Worm (Caenorhabditis elegans) whole organism, early embryonic: ENCODE results near the gene rsp-7.

Source experiments
- B0310.2 ChIP-seq: sonication (generic microtip); optimal IDR thresholded peaks from 2 replicates; lab custom pipeline; 2016; ENCODE audit warnings: mild to moderate bottlenecking, missing genetic modification characterization, missing compliant biosample characterization
- F13C5.2 ChIP-seq: sonication (generic microtip); optimal IDR thresholded peaks from 2 replicates; lab custom pipeline; 2017; ENCODE audit warnings: mild to moderate bottlenecking, missing genetic modification characterization, inconsistent platforms, missing compliant biosample characterization
- aly-1 ChIP-seq: sonication (generic microtip); optimal IDR thresholded peaks from 2 replicates; lab custom pipeline; 2016; ENCODE audit warnings: missing genetic modification characterization, missing compliant biosample characterization
- ama-1 ChIP-seq: fragments of 150-350 bp; optimal IDR thresholded peaks from 2 replicates; lab custom pipeline; 2014
- ceh-13 ChIP-seq: fragments of 200-800 bp; sonication (Bioruptor generic); optimal IDR thresholded peaks from 2 replicates; lab custom pipeline; 2018; ENCODE audit warnings: mild to moderate bottlenecking, missing genetic modification characterization, missing compliant biosample characterization
- ceh-36 ChIP-seq: sonication (generic microtip); optimal IDR thresholded peaks from 2 replicates; lab custom pipeline; 2016; ENCODE audit warnings: missing genetic modification characterization, inconsistent platforms, missing compliant biosample characterization
- ets-7 ChIP-seq: sonication (generic microtip); optimal IDR thresholded peaks from 2 replicates; lab custom pipeline; 2016; ENCODE audit warnings: missing genotype, missing genetic modification characterization, missing compliant biosample characterization
- flt-1 ChIP-seq: fragments of 200-800 bp; sonication (Bioruptor generic); IDR thresholded peaks from 2 replicates; pipeline ENCODE4 v1.3.6; 2022; ENCODE audit warnings: missing genetic modification characterization, missing compliant biosample characterization
- hmbx-1 ChIP-seq: sonication (generic microtip); optimal IDR thresholded peaks from 2 replicates; lab custom pipeline; 2016; ENCODE audit warnings: mild to moderate bottlenecking, missing genetic modification characterization, missing compliant biosample characterization
- hmg-4 ChIP-seq: fragments of 200-800 bp; sonication (Bioruptor generic); optimal IDR thresholded peaks from 2 replicates; lab custom pipeline; 2018; ENCODE audit warnings: mild to moderate bottlenecking, missing genetic modification characterization, missing compliant biosample characterization
- hnd-1 ChIP-seq: sonication (generic microtip); optimal IDR thresholded peaks from 2 replicates; lab custom pipeline; 2016; ENCODE audit warnings: missing genetic modification characterization, missing compliant biosample characterization
- pes-1 ChIP-seq: fragments of 200-800 bp; sonication (Bioruptor generic); IDR thresholded peaks from 2 replicates; pipeline ENCODE4 v1.3.6; 2022; ENCODE audit warnings: missing genetic modification reagents, missing genetic modification characterization, missing compliant biosample characterization
- scrt-1 ChIP-seq: fragments of 200-800 bp; sonication (Bioruptor generic); IDR thresholded peaks from 2 replicates; pipeline ENCODE4 v1.3.6; 2022; ENCODE audit warnings: missing genetic modification characterization, missing compliant biosample characterization
- sea-1 ChIP-seq: fragments of 200-800 bp; sonication (Bioruptor generic); conservative IDR thresholded peaks from 2 replicates; pipeline ENCODE4 v1.3.6; 2022; ENCODE audit warnings: missing genetic modification characterization, missing compliant biosample characterization
- tbx-11 ChIP-seq: fragments of 200-800 bp; sonication (Bioruptor generic); IDR thresholded peaks from 2 replicates; pipeline ENCODE4 v1.3.6; 2022; ENCODE audit warnings: missing genetic modification characterization, missing compliant biosample characterization
- tbx-37 ChIP-seq: fragments of 200-800 bp; sonication (Bioruptor generic); conservative IDR thresholded peaks from 2 replicates; pipeline ENCODE4 v1.3.6; 2022; ENCODE audit warnings: missing genetic modification reagents, missing genetic modification characterization, missing compliant biosample characterization
- tra-4 ChIP-seq: sonication (generic microtip); optimal IDR thresholded peaks from 2 replicates; lab custom pipeline; 2017; ENCODE audit warnings: missing genetic modification characterization, missing compliant biosample characterization

rsp-7 gene

DNA sequence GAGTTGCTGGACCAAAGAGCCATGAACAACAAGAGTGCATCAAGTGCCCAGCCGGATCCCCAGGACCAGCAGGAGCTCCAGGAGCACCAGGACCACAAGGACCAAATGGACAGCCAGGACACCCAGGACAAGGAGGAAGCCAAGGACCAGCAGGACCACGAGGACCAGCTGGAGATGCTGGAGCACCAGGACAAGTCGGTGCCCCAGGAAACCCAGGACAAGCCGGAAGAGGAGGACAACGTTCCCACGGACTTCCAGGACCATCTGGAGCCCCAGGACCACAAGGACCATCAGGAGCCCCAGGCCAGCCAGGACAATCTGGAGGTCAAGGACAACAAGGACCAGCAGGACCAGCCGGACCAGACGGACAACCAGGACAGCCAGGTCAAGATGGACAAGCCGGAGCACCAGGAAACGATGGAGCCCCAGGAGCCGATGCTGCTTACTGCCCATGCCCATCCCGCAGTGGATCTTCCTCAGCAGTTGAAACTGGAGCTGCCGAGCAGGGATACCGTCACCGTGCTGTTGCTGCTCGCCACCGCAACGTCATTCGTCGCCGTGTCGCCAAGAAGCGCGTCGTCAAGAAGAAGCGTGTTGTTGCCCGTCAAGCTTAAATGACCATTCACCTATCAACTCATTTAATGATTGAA is 46.5 kb downstream of the rsp-7 start:
- TF ChIP-seq B0310.2 (tag; lab: Kevin White, UChicago) (no peak), pes-1 (no peak), ets-7 (tag; lab: Kevin White, UChicago) (no peak), F13C5.2 (tag; lab: Kevin White, UChicago) (no peak)

DNA sequence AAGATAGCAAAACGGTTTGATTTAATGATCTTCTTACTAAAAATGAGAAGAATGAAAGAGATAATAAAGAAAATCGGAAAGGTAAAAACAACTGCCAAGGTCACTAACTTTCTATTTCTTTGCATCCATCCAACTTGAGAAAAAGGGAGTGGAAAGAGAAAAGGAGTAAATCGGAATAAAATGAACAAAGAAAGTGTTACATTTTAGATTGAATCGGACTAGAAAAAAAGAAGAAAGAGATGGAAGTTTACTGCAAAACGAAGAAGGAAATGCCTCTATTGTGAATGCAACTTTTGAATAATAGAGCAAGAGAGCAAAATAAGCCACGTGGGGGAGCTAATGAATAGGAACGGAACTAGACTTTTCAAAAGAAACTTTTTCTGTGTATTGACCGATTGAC is 47.0 kb downstream of the rsp-7 start:
- TF ChIP-seq pes-1: no peak
- no peak for TF ChIP-seq ceh-36 (tag; lab: Kevin White, UChicago)
- no peak for TF ChIP-seq ama-1 (lab: Kevin White, UChicago)
- TF ChIP-seq sea-1 (GFP tag; lab: Robert Waterston, UW): no peak
- TF ChIP-seq hnd-1 (tag; lab: Kevin White, UChicago): no peak
- no peak for TF ChIP-seq ets-7 (tag; lab: Kevin White, UChicago)
- TF ChIP-seq flt-1 (GFP tag; lab: Robert Waterston, UW): no peak
- no peak for TF ChIP-seq tra-4
- TF ChIP-seq tbx-37 (GFP tag; lab: Robert Waterston, UW): no peak
- TF ChIP-seq aly-1 (tag; lab: Kevin White, UChicago): no peak
- no peak for TF ChIP-seq hmg-4 (GFP tag; lab: Kevin White, UChicago)
- TF ChIP-seq ceh-13 (GFP tag; lab: Kevin White, UChicago): no peak
- TF ChIP-seq B0310.2 (tag; lab: Kevin White, UChicago): no peak
- no peak for TF ChIP-seq F13C5.2 (tag; lab: Kevin White, UChicago)
- no peak for TF ChIP-seq hmbx-1 (tag; lab: Kevin White, UChicago)
- TF ChIP-seq tbx-11 (GFP tag; lab: Robert Waterston, UW): no peak

ce11 chrII:10706901-10707300 is 47.9 kb downstream of the rsp-7 start, which contains the start of gene col-80:
TSS of gene col-80 (plus strand) at chrII:10707201.
- TF ChIP-seq hnd-1 (tag; lab: Kevin White, UChicago) (no peak), tbx-37 (GFP tag; lab: Robert Waterston, UW) (no peak), pes-1 (no peak), tbx-11 (GFP tag; lab: Robert Waterston, UW) (no peak), sea-1 (GFP tag; lab: Robert Waterston, UW) (no peak), hmbx-1 (tag; lab: Kevin White, UChicago) (no peak), hmg-4 (GFP tag; lab: Kevin White, UChicago) (no peak), ceh-13 (GFP tag; lab: Kevin White, UChicago) (no peak), aly-1 (tag; lab: Kevin White, UChicago) (no peak), scrt-1 (GFP tag; lab: Robert Waterston, UW) (no peak), ceh-36 (tag; lab: Kevin White, UChicago) (no peak), B0310.2 (tag; lab: Kevin White, UChicago) (no peak), ets-7 (tag; lab: Kevin White, UChicago) (no peak), F13C5.2 (tag; lab: Kevin White, UChicago) (no peak)

DNA sequence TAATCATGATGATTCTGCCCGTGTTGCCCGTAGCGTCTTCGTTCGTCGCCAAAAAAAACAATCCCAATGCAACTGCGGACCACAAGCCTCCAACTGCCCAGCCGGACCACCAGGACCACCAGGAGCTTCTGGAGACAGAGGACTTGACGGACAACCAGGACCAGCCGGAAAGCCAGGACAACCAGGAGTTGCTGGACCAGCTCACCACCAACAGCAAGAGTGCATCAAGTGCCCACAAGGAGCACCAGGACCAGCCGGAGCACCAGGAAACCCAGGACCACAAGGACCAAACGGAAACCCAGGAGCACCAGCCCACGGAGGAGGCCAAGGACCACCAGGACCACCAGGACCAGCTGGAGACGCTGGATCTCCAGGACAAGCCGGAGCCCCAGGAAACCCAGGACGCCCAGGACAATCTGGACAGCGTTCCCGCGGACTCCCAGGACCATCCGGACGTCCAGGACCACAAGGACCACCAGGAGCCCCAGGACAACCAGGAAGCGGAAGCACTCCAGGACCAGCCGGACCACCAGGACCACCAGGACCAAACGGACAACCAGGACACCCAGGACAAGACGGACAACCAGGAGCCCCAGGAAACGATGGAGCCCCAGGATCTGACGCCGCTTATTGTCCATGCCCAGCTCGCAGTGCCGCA is 48.6 kb downstream of the rsp-7 start:
- TF ChIP-seq sea-1 (GFP tag; lab: Robert Waterston, UW) (no peak), aly-1 (tag; lab: Kevin White, UChicago) (no peak), ama-1 (lab: Kevin White, UChicago) (no peak), F13C5.2 (tag; lab: Kevin White, UChicago) (no peak), ets-7 (tag; lab: Kevin White, UChicago) (no peak), hmbx-1 (tag; lab: Kevin White, UChicago) (no peak)

DNA sequence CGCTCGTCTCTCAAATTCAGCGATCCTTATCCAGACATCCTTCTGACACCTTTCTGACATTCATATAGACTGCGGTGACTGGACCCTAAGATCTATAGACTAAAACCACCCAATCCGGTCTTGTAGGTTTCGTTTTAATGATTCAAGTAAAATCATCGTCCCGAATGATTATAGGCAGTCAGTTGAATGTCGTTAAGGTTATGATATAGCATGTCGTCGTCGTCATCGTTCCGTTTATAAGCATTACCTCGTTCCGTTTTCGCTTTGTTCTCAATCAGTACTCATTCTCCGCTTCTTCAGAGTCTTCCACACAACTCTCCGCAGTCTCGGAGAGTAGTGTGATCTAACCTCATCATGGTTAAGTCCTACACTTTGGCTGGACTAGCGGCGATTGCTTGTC is 49.7 kb downstream of the rsp-7 start, which contains the start of gene bli-1:
Gene bli-1, plus strand, starts transcription at position 301 of the 400 bp plus-strand sequence.
- TF ChIP-seq ets-7 (tag; lab: Kevin White, UChicago) (no peak), pes-1 (no peak), ama-1 (lab: Kevin White, UChicago) (no peak), flt-1 (GFP tag; lab: Robert Waterston, UW) (no peak), ceh-36 (tag; lab: Kevin White, UChicago) (no peak), tra-4 (no peak), ceh-13 (GFP tag; lab: Kevin White, UChicago) (no peak), scrt-1 (GFP tag; lab: Robert Waterston, UW) (no peak), aly-1 (tag; lab: Kevin White, UChicago) (no peak), tbx-11 (GFP tag; lab: Robert Waterston, UW) (no peak), hmg-4 (GFP tag; lab: Kevin White, UChicago) (no peak)
